Worm (Caenorhabditis elegans) whole organism, L1 larva: ENCODE data around the gene hum-6.

Experiments
- C16A3.4 ChIP-seq: fragments of 150-350 bp; optimal IDR thresholded peaks from 2 replicates; lab custom pipeline; 2014; ENCODE audit warnings: missing biosample characterization, missing genetic modification characterization
- C34B4.2 ChIP-seq: sonication (generic microtip); optimal IDR thresholded peaks from 2 replicates; lab custom pipeline; 2017; ENCODE audit warnings: mild to moderate bottlenecking, missing genetic modification characterization, missing compliant biosample characterization
- alr-1 ChIP-seq: fragments of 200-800 bp; sonication (Bioruptor generic); optimal IDR thresholded peaks from 2 replicates; lab custom pipeline; 2018; ENCODE audit warnings: borderline replicate concordance, mild to moderate bottlenecking, missing genetic modification characterization, missing compliant biosample characterization
- aly-2 ChIP-seq: fragments of 150-350 bp; optimal IDR thresholded peaks from 2 replicates; lab custom pipeline; 2014; ENCODE audit warnings: missing biosample characterization, missing genetic modification characterization
- ama-1 ChIP-seq: fragments of 150-350 bp; optimal IDR thresholded peaks from 2 replicates; lab custom pipeline; 2014
- blmp-1 ChIP-seq: fragments of 150-350 bp; optimal IDR thresholded peaks from 2 replicates; lab custom pipeline; 2014; ENCODE audit warnings: missing biosample characterization, missing genetic modification characterization
- ceh-8 ChIP-seq: fragments of 200-800 bp; sonication (Bioruptor generic); optimal IDR thresholded peaks from 2 replicates; lab custom pipeline; 2018; ENCODE audit warnings: mild to moderate bottlenecking, missing genetic modification characterization, moderate library complexity, missing compliant biosample characterization
- ceh-82 ChIP-seq, 3 experiments: fragments of 150-350 bp in 1 of 3; sonication (generic microtip) in 2 of 3; optimal IDR thresholded peaks; 2 replicates each; lab custom pipeline; 2014 to 2017; ENCODE audit warnings: missing biosample characterization in 3 of 3, missing genetic modification characterization in 3 of 3
- ceh-90 ChIP-seq: sonication (generic microtip); optimal IDR thresholded peaks from 2 replicates; lab custom pipeline; 2016; ENCODE audit warnings: missing genetic modification characterization, missing compliant biosample characterization
- dsc-1 ChIP-seq: sonication (generic microtip); optimal IDR thresholded peaks from 2 replicates; lab custom pipeline; 2016; ENCODE audit warnings: mild to moderate bottlenecking, missing genetic modification characterization, missing compliant biosample characterization
- efl-3 ChIP-seq: fragments of 200-800 bp; sonication (Bioruptor generic); optimal IDR thresholded peaks from 2 replicates; lab custom pipeline; 2018; ENCODE audit warnings: mild to moderate bottlenecking, missing genetic modification characterization, missing compliant biosample characterization
- egl-27 ChIP-seq, 2 experiments: fragments of 150-350 bp in 1 of 2; sonication (generic microtip); optimal IDR thresholded peaks; 3 replicates each; lab custom pipeline; 2017 to 2018; ENCODE audit warnings: missing biosample characterization in 2 of 2, missing genetic modification characterization in 2 of 2, missing genetic modification reagents in 2 of 2
- elt-2 ChIP-seq: sonication (generic microtip); optimal IDR thresholded peaks from 2 replicates; lab custom pipeline; 2016; ENCODE audit warnings: missing genetic modification characterization, mild to moderate bottlenecking, inconsistent platforms, missing compliant biosample characterization, missing genetic modification reagents
- elt-3 ChIP-seq, 6 experiments: fragments of 150-350 bp in 1 of 6; sonication (generic microtip); optimal IDR thresholded peaks; 2 replicates each; lab custom pipeline; 2017 to 2018; ENCODE audit warnings: missing biosample characterization in 6 of 6, missing genetic modification characterization in 6 of 6, inconsistent platforms in 1 of 6
- fkh-10 ChIP-seq: sonication (generic microtip); optimal IDR thresholded peaks from 2 replicates; lab custom pipeline; 2017; ENCODE audit warnings: missing biosample characterization, missing genetic modification reagents, missing genetic modification characterization
- fkh-8 ChIP-seq: sonication (generic microtip); optimal IDR thresholded peaks from 2 replicates; lab custom pipeline; 2016; ENCODE audit warnings: mild to moderate bottlenecking, missing genetic modification characterization, missing compliant biosample characterization
- hlh-4 ChIP-seq: sonication (generic microtip); optimal IDR thresholded peaks from 2 replicates; lab custom pipeline; 2016; ENCODE audit warnings: mild to moderate bottlenecking, missing genetic modification characterization, missing compliant biosample characterization
- irx-1 ChIP-seq: sonication (generic microtip); optimal IDR thresholded peaks from 2 replicates; lab custom pipeline; 2016; ENCODE audit warnings: missing genetic modification characterization, missing compliant biosample characterization
- lin-13 ChIP-seq: fragments of 150-350 bp; optimal IDR thresholded peaks from 2 replicates; lab custom pipeline; 2014; ENCODE audit warnings: missing biosample characterization, missing genetic modification reagents, missing genetic modification characterization
- lin-14 ChIP-seq: fragments of 200-800 bp; sonication (Bioruptor generic); optimal IDR thresholded peaks from 2 replicates; lab custom pipeline; 2018; ENCODE audit warnings: mild to moderate bottlenecking, missing genetic modification characterization, moderate library complexity, missing compliant biosample characterization
- lin-15B ChIP-seq: fragments of 150-350 bp; sonication (generic microtip); optimal IDR thresholded peaks from 3 replicates; lab custom pipeline; 2014; ENCODE audit warnings: missing biosample characterization, missing genetic modification characterization
- lin-35 ChIP-seq, 2 experiments: fragments of 150-350 bp; optimal IDR thresholded peaks; 2 replicates each; lab custom pipeline; 2014; ENCODE audit warnings: missing biosample characterization in 2 of 2, missing genetic modification characterization in 2 of 2, missing genetic modification reagents in 2 of 2
- lsy-2 ChIP-seq, 2 experiments: fragments of 150-350 bp; optimal IDR thresholded peaks; 2 replicates each; lab custom pipeline; 2014; ENCODE audit warnings: missing biosample characterization in 2 of 2, missing genetic modification characterization in 2 of 2
- mdl-1 ChIP-seq, 2 experiments: fragments of 150-350 bp; optimal IDR thresholded peaks; 2 replicates each; lab custom pipeline; 2014 to 2017; ENCODE audit warnings: missing biosample characterization in 2 of 2, missing genetic modification characterization in 2 of 2, inconsistent platforms in 1 of 2
- mef-2 ChIP-seq: fragments of 150-350 bp; optimal IDR thresholded peaks from 2 replicates; lab custom pipeline; 2014; ENCODE audit warnings: missing biosample characterization, missing genetic modification characterization
- mep-1 ChIP-seq: fragments of 150-350 bp; optimal IDR thresholded peaks from 2 replicates; lab custom pipeline; 2014; ENCODE audit warnings: missing biosample characterization, missing genetic modification characterization
- nhr-19 ChIP-seq: fragments of 200-800 bp; sonication (Bioruptor generic); conservative IDR thresholded peaks from 2 replicates; pipeline ENCODE4 v1.3.6; 2022; ENCODE audit warnings: missing genetic modification characterization, missing compliant biosample characterization
- nhr-20 ChIP-seq: sonication (generic microtip); optimal IDR thresholded peaks from 2 replicates; lab custom pipeline; 2016; ENCODE audit warnings: mild to moderate bottlenecking, missing genetic modification characterization, missing compliant biosample characterization
- nhr-237 ChIP-seq: fragments of 150-350 bp; optimal IDR thresholded peaks from 2 replicates; lab custom pipeline; 2014; ENCODE audit warnings: missing biosample characterization, missing genetic modification characterization
- nhr-71 ChIP-seq: sonication (generic microtip); optimal IDR thresholded peaks from 2 replicates; lab custom pipeline; 2016; ENCODE audit warnings: mild to moderate bottlenecking, missing genetic modification characterization, moderate library complexity, missing compliant biosample characterization
- pax-3 ChIP-seq: fragments of 200-800 bp; sonication (Bioruptor generic); optimal IDR thresholded peaks from 2 replicates; lab custom pipeline; 2018; ENCODE audit warnings: mild to moderate bottlenecking, missing genetic modification characterization, moderate library complexity, missing compliant biosample characterization
- pqm-1 ChIP-seq: sonication (generic microtip); optimal IDR thresholded peaks from 3 replicates; lab custom pipeline; 2017; ENCODE audit warnings: missing biosample characterization, missing genetic modification characterization
- rnt-1 ChIP-seq: sonication (generic microtip); optimal IDR thresholded peaks from 2 replicates; lab custom pipeline; 2016; ENCODE audit warnings: mild to moderate bottlenecking, missing genetic modification characterization, moderate library complexity, missing compliant biosample characterization
- skn-1 ChIP-seq: fragments of 150-350 bp; optimal IDR thresholded peaks from 2 replicates; lab custom pipeline; 2014; ENCODE audit warnings: missing biosample characterization, missing genetic modification characterization
- snu-23 ChIP-seq: sonication (generic microtip); optimal IDR thresholded peaks from 2 replicates; lab custom pipeline; 2016; ENCODE audit warnings: missing genetic modification characterization, missing compliant biosample characterization
- swsn-7 ChIP-seq: sonication (generic microtip); optimal IDR thresholded peaks from 2 replicates; lab custom pipeline; 2016; ENCODE audit warnings: missing genetic modification characterization, missing compliant biosample characterization
- tbx-2 ChIP-seq: sonication (generic microtip); optimal IDR thresholded peaks from 2 replicates; lab custom pipeline; 2016; ENCODE audit warnings: missing genetic modification characterization, missing compliant biosample characterization
- unc-130 ChIP-seq: fragments of 150-350 bp; optimal IDR thresholded peaks from 2 replicates; lab custom pipeline; 2017; ENCODE audit warnings: missing biosample characterization, missing genetic modification characterization, inconsistent platforms
- unc-62 ChIP-seq: fragments of 150-350 bp; optimal IDR thresholded peaks from 2 replicates; lab custom pipeline; 2014; ENCODE audit warnings: missing biosample characterization, missing genetic modification reagents, missing genetic modification characterization
- unc-98 ChIP-seq: fragments of 200-800 bp; sonication (Bioruptor generic); IDR thresholded peaks from 2 replicates; pipeline ENCODE4 v1.3.6; 2022; ENCODE audit warnings: missing genetic modification characterization, missing compliant biosample characterization
- vab-15 ChIP-seq: sonication (generic microtip); optimal IDR thresholded peaks from 2 replicates; lab custom pipeline; 2017; ENCODE audit warnings: missing genotype, mild to moderate bottlenecking, missing genetic modification characterization, missing compliant biosample characterization
- zip-4 ChIP-seq: fragments of 200-800 bp; sonication (Bioruptor generic); optimal IDR thresholded peaks from 2 replicates; lab custom pipeline; 2018; ENCODE audit warnings: mild to moderate bottlenecking, missing genetic modification characterization, moderate library complexity, missing compliant biosample characterization
- ztf-11 ChIP-seq, 2 experiments: sonication (generic microtip); optimal IDR thresholded peaks; 2 replicates each; lab custom pipeline; 2016 to 2017; ENCODE audit warnings: missing genetic modification characterization in 2 of 2, missing biosample characterization in 1 of 2, missing compliant biosample characterization in 1 of 2

Gene hum-6

ce11 chrX:2320539-2320938, 17.7 kb downstream of the hum-6 start:
- TF ChIP-seq unc-62 (no peak), fkh-8 (no peak), zip-4 (GFP tag; lab: Kevin White, UChicago) (no peak), skn-1 (tag; lab: Kevin White, UChicago) (no peak), vab-15 (tag; lab: Kevin White, UChicago) (no peak), ceh-90 (tag; lab: Kevin White, UChicago) (no peak), lin-35 (GFP tag; optimal IDR thresholded peaks at IDR 0.05; lab: Kevin White, UChicago) (peak in 1 of 2 experiments; percentile 16), elt-2 (tag; lab: Kevin White, UChicago) (peak; percentile 74), hlh-4 (tag; lab: Kevin White, UChicago) (no peak), C16A3.4 (no peak), egl-27 (tag; optimal IDR thresholded peaks at IDR 0.05; lab: Kevin White, UChicago) (no peak), pqm-1 (tag; lab: Kevin White, UChicago) (peak; percentile 34), ama-1 (lab: Kevin White, UChicago) (peak; percentile 17), lin-15B (tag; lab: Kevin White, UChicago) (no peak), aly-2 (no peak), mep-1 (tag; lab: Kevin White, UChicago) (no peak), C34B4.2 (tag; lab: Kevin White, UChicago) (no peak), tbx-2 (no peak), mef-2 (tag; lab: Kevin White, UChicago) (no peak)

- TF ChIP-seq dsc-1 (peak; percentile 11), C34B4.2 (tag; lab: Kevin White, UChicago) (no peak), nhr-71 (peak; percentile 44), ceh-8 (GFP tag; lab: Kevin White, UChicago) (peak; percentile 60), lin-14 (GFP tag; lab: Kevin White, UChicago) (peak; percentile 91), vab-15 (tag; lab: Kevin White, UChicago) (peak; percentile 28), unc-98 (no peak), lsy-2 (tag; optimal IDR thresholded peaks at IDR 0.05; lab: Kevin White, UChicago) (peak in 1 of 2 experiments; percentile 10), efl-3 (GFP tag; lab: Kevin White, UChicago) (no peak), unc-130 (tag; lab: Kevin White, UChicago) (peak; percentile 34), ceh-82 (tag; optimal IDR thresholded peaks at IDR 0.05; lab: Kevin White, UChicago) (no peak), irx-1 (peak; percentile 37), rnt-1 (tag; lab: Kevin White, UChicago) (peak; percentile 68), lin-13 (GFP tag; lab: Kevin White, UChicago) (no peak), ztf-11 (tag; optimal IDR thresholded peaks at IDR 0.05; lab: Kevin White, UChicago) (peak in 1 of 2 experiments; percentile 28), fkh-8 (peak; percentile 82), zip-4 (GFP tag; lab: Kevin White, UChicago) (peak; percentile 5), nhr-19 (GFP tag; lab: Robert Waterston, UW) (peak; percentile 57), fkh-10 (no peak), aly-2 (no peak), snu-23 (GFP tag; lab: Kevin White, UChicago) (peak; percentile 35), blmp-1 (tag; lab: Kevin White, UChicago) (no peak), ama-1 (lab: Kevin White, UChicago) (no peak), skn-1 (tag; lab: Kevin White, UChicago) (peak; percentile 54), mdl-1 (tag; optimal IDR thresholded peaks at IDR 0.05; lab: Kevin White, UChicago) (peak in 1 of 2 experiments; percentile 67), nhr-237 (tag; lab: Kevin White, UChicago) (no peak), pax-3 (tag; lab: Kevin White, UChicago) (peak; percentile 53), lin-35 (GFP tag; optimal IDR thresholded peaks at IDR 0.05; lab: Kevin White, UChicago) (no peak), elt-3 (tag; optimal IDR thresholded peaks at IDR 0.05; lab: Kevin White, UChicago) (no peak), alr-1 (no peak), nhr-20 (tag; lab: Kevin White, UChicago) (peak; percentile 23), swsn-7 (peak; percentile 6)
Measured at ce11 chrX:2321758-2322157, 18.9 kb downstream of the hum-6 start.
